Fruit fly (Drosophila melanogaster) whole organism, embryonic: ENCODE results near the gene Cdk7.

Experiments used
- Ada2b ChIP-seq: fragments of 200-800 bp; sonication (Bioruptor generic); IDR thresholded peaks from 2 replicates; pipeline ENCODE4 v1.3.6; 2022; ENCODE audit warnings: missing biosample characterization, missing genetic modification characterization
- Antp ChIP-seq: fragments of 200-800 bp; sonication (Bioruptor generic); optimal IDR thresholded peaks from 3 replicates; lab custom pipeline; 2016; ENCODE audit warnings: missing biosample characterization, missing genetic modification characterization
- Asciz ChIP-seq: fragments of 200-800 bp; sonication (Bioruptor generic); optimal IDR thresholded peaks from 2 replicates; lab custom pipeline; 2017; ENCODE audit warnings: missing biosample characterization, mild to moderate bottlenecking, missing genetic modification characterization, missing genetic modification reagents
- B-H2 ChIP-seq: fragments of 200-800 bp; sonication (Bioruptor generic); optimal IDR thresholded peaks from 2 replicates; lab custom pipeline; 2018; ENCODE audit warnings: missing biosample characterization, mild to moderate bottlenecking, missing genetic modification characterization
- Bgb ChIP-seq: fragments of 200-800 bp; sonication (Bioruptor generic); IDR thresholded peaks from 2 replicates; pipeline ENCODE4 v1.3.6; 2022; ENCODE audit warnings: missing biosample characterization, missing genetic modification characterization; ENCODE audit not compliant: partially characterized antibody
- CG10209 ChIP-seq: fragments of 200-800 bp; sonication (Bioruptor generic); optimal IDR thresholded peaks from 3 replicates; lab custom pipeline; 2017; ENCODE audit warnings: missing biosample characterization, mild to moderate bottlenecking, missing genetic modification characterization, missing genetic modification reagents
- CG11398 ChIP-seq: fragments of 200-800 bp; sonication (Bioruptor generic); optimal IDR thresholded peaks from 2 replicates; lab custom pipeline; 2016; ENCODE audit warnings: missing biosample characterization, missing genetic modification characterization
- CG11695 ChIP-seq: fragments of 200-800 bp; sonication (Bioruptor generic); IDR thresholded peaks from 3 replicates; pipeline ENCODE4 v1.3.6; 2022; ENCODE audit warnings: missing biosample characterization, missing genetic modification characterization
- CG12155 ChIP-seq: fragments of 200-800 bp; sonication (Bioruptor generic); optimal IDR thresholded peaks from 3 replicates; lab custom pipeline; 2016; ENCODE audit warnings: missing biosample characterization, missing genetic modification characterization
- CG12391 ChIP-seq: fragments of 200-800 bp; sonication (Bioruptor generic); optimal IDR thresholded peaks from 3 replicates; lab custom pipeline; 2018; ENCODE audit warnings: missing biosample characterization, mild to moderate bottlenecking, missing genetic modification characterization, moderate library complexity
- CG15269 ChIP-seq: fragments of 200-800 bp; sonication (Bioruptor generic); optimal IDR thresholded peaks from 2 replicates; lab custom pipeline; 2018; ENCODE audit warnings: missing biosample characterization, mild to moderate bottlenecking, missing genetic modification characterization, moderate library complexity
- CG1529 ChIP-seq: fragments of 200-800 bp; sonication (Bioruptor generic); optimal IDR thresholded peaks from 3 replicates; lab custom pipeline; 2018; ENCODE audit warnings: missing biosample characterization, missing genetic modification characterization
- CG15514 ChIP-seq: fragments of 200-800 bp; sonication (Bioruptor generic); optimal IDR thresholded peaks from 3 replicates; lab custom pipeline; 2017; ENCODE audit warnings: missing biosample characterization, missing genetic modification characterization, mild to moderate bottlenecking, moderate library complexity, missing genetic modification reagents
- CG15696 ChIP-seq: fragments of 200-800 bp; sonication (Bioruptor generic); optimal IDR thresholded peaks from 2 replicates; lab custom pipeline; 2019; ENCODE audit warnings: missing biosample characterization, mild to moderate bottlenecking, missing genetic modification characterization, moderate library complexity
- CG16815 ChIP-seq: fragments of 200-800 bp; sonication (Bioruptor generic); optimal IDR thresholded peaks from 3 replicates; lab custom pipeline; 2017; ENCODE audit warnings: missing biosample characterization, mild to moderate bottlenecking, missing genetic modification characterization
- CG18262 ChIP-seq: fragments of 200-800 bp; optimal IDR thresholded peaks from 3 replicates; lab custom pipeline; 2019; ENCODE audit warnings: missing biosample characterization, mild to moderate bottlenecking, missing genetic modification characterization, moderate library complexity
- CG2202 ChIP-seq: fragments of 200-800 bp; sonication (Bioruptor generic); optimal IDR thresholded peaks from 2 replicates; lab custom pipeline; 2018; ENCODE audit warnings: missing biosample characterization, mild to moderate bottlenecking, missing genetic modification characterization
- CG2875 ChIP-seq: fragments of 200-800 bp; sonication (Bioruptor generic); optimal IDR thresholded peaks from 2 replicates; lab custom pipeline; 2017; ENCODE audit warnings: missing biosample characterization, mild to moderate bottlenecking, missing genetic modification characterization, missing genetic modification reagents
- CG3065 ChIP-seq: fragments of 200-800 bp; sonication (Bioruptor generic); optimal IDR thresholded peaks from 2 replicates; lab custom pipeline; 2016; ENCODE audit warnings: missing biosample characterization, missing genetic modification characterization
- CG3847 ChIP-seq: fragments of 200-800 bp; sonication (Bioruptor generic); IDR thresholded peaks from 2 replicates; pipeline ENCODE4 v1.3.6; 2022; ENCODE audit warnings: missing biosample characterization, missing genetic modification characterization
- CG43689 ChIP-seq: fragments of 200-800 bp; sonication (Bioruptor generic); IDR thresholded peaks from 2 replicates; pipeline ENCODE4 v1.3.6; 2022; ENCODE audit warnings: missing biosample characterization, missing genetic modification characterization
- CG4404 ChIP-seq: fragments of 200-800 bp; sonication (Bioruptor generic); IDR thresholded peaks from 2 replicates; pipeline ENCODE4 v1.3.6; 2022; ENCODE audit warnings: missing biosample characterization, missing genetic modification characterization
- CG5245 ChIP-seq: fragments of 200-800 bp; sonication (Bioruptor generic); optimal IDR thresholded peaks from 3 replicates; lab custom pipeline; 2016; ENCODE audit warnings: missing biosample characterization, missing genetic modification characterization
- CG7839 ChIP-seq: fragments of 200-800 bp; sonication (Bioruptor generic); optimal IDR thresholded peaks from 3 replicates; lab custom pipeline; 2018; ENCODE audit warnings: missing biosample characterization, mild to moderate bottlenecking, missing genetic modification characterization, moderate library complexity
- CG8924 ChIP-seq: fragments of 200-800 bp; optimal IDR thresholded peaks from 3 replicates; lab custom pipeline; 2019; ENCODE audit warnings: missing biosample characterization, mild to moderate bottlenecking, missing genetic modification characterization, moderate library complexity
- CG9215 ChIP-seq: fragments of 200-800 bp; sonication (Bioruptor generic); IDR thresholded peaks from 2 replicates; pipeline ENCODE4 v1.3.6; 2022; ENCODE audit warnings: missing biosample characterization, missing genetic modification characterization
- D19A ChIP-seq: fragments of 200-800 bp; optimal IDR thresholded peaks from 3 replicates; lab custom pipeline; 2019; ENCODE audit warnings: missing biosample characterization, mild to moderate bottlenecking, missing genetic modification characterization, moderate library complexity
- Dref ChIP-seq: fragments of 200-800 bp; sonication (Bioruptor generic); IDR thresholded peaks from 2 replicates; pipeline ENCODE4 v1.3.6; 2022; ENCODE audit warnings: missing biosample characterization, missing genetic modification characterization
- Lhr ChIP-seq: fragments of 200-800 bp; sonication (Bioruptor generic); optimal IDR thresholded peaks from 3 replicates; lab custom pipeline; 2017; ENCODE audit warnings: mild to moderate bottlenecking, missing biosample characterization, missing genetic modification reagents, missing genetic modification characterization
- Oli ChIP-seq: fragments of 200-800 bp; sonication (Bioruptor generic); optimal IDR thresholded peaks from 2 replicates; lab custom pipeline; 2018; ENCODE audit warnings: missing biosample characterization, mild to moderate bottlenecking, missing genetic modification characterization, moderate library complexity
- Sox100B ChIP-seq: fragments of 200-800 bp; sonication (Bioruptor generic); optimal IDR thresholded peaks from 3 replicates; lab custom pipeline; 2018; ENCODE audit warnings: missing biosample characterization, mild to moderate bottlenecking, missing genetic modification characterization
- Trl ChIP-seq, 3 experiments: fragments of >200 bp in 2 of 3; fragments of 200-800 bp in 1 of 3; sonication (Bioruptor generic) in 1 of 3; optimal IDR thresholded peaks; 2 replicates in 1 of 3; 3 replicates in 2 of 3; lab custom pipeline; 2016 to 2017; ENCODE audit warnings: missing biosample characterization in 1 of 3, missing genetic modification characterization in 1 of 3
- cas ChIP-seq: fragments of 200-800 bp; sonication (Bioruptor generic); IDR thresholded peaks from 2 replicates; pipeline ENCODE4 v1.3.6; 2022; ENCODE audit warnings: missing biosample characterization, missing genetic modification characterization
- caup ChIP-seq: fragments of 200-800 bp; sonication (Bioruptor generic); optimal IDR thresholded peaks from 3 replicates; lab custom pipeline; 2017; ENCODE audit warnings: missing biosample characterization, mild to moderate bottlenecking, missing genetic modification characterization, moderate library complexity; ENCODE audit not compliant: severe bottlenecking
- crc ChIP-seq: fragments of 200-800 bp; sonication (Bioruptor generic); optimal IDR thresholded peaks from 2 replicates; lab custom pipeline; 2016; ENCODE audit warnings: missing biosample characterization, missing genetic modification characterization
- crol ChIP-seq: fragments of 200-800 bp; sonication (Bioruptor generic); IDR thresholded peaks from 2 replicates; pipeline ENCODE4 v1.3.6; 2022; ENCODE audit warnings: missing biosample characterization, missing genetic modification characterization
- eve ChIP-seq, 2 experiments: fragments of >200 bp; optimal IDR thresholded peaks; 2 replicates each; lab custom pipeline; 2017; ENCODE audit warnings: missing biosample characterization in 2 of 2, missing genetic modification characterization in 2 of 2
- fd3F ChIP-seq: fragments of 200-800 bp; sonication (Bioruptor generic); optimal IDR thresholded peaks from 2 replicates; lab custom pipeline; 2018; ENCODE audit warnings: missing biosample characterization, mild to moderate bottlenecking, missing genetic modification characterization, moderate library complexity
- fd96Cb ChIP-seq: fragments of 200-800 bp; sonication (Bioruptor generic); optimal IDR thresholded peaks from 2 replicates; lab custom pipeline; 2018; ENCODE audit warnings: missing biosample characterization, mild to moderate bottlenecking, missing genetic modification characterization, moderate library complexity
- gem ChIP-seq: fragments of 200-800 bp; sonication (Bioruptor generic); optimal IDR thresholded peaks from 2 replicates; lab custom pipeline; 2019; ENCODE audit warnings: missing biosample characterization, mild to moderate bottlenecking, missing genetic modification characterization, moderate library complexity
- hkb ChIP-seq, 2 experiments: fragments of 200-800 bp in 1 of 2; fragments of >200 bp in 1 of 2; sonication (Bioruptor generic) in 1 of 2; IDR thresholded peaks in 1 of 2; optimal IDR thresholded peaks in 1 of 2; 2 replicates each; pipeline versions ENCODE4 v1.3.6 to Lab custom; 2017 to 2022; ENCODE audit warnings: missing biosample characterization in 1 of 2, missing genetic modification characterization in 1 of 2
- lbe ChIP-seq: fragments of 200-800 bp; sonication (Bioruptor generic); optimal IDR thresholded peaks from 2 replicates; lab custom pipeline; 2016; ENCODE audit warnings: missing biosample characterization, mild to moderate bottlenecking, missing genetic modification characterization
- pnt ChIP-seq: fragments of 200-800 bp; sonication (Bioruptor generic); optimal IDR thresholded peaks from 3 replicates; lab custom pipeline; 2016; ENCODE audit warnings: missing biosample characterization, missing genetic modification characterization
- pzg ChIP-seq: fragments of 200-800 bp; sonication (Bioruptor generic); optimal IDR thresholded peaks from 3 replicates; lab custom pipeline; 2018; ENCODE audit warnings: missing biosample characterization, mild to moderate bottlenecking, missing genetic modification characterization, moderate library complexity
- sens ChIP-seq: fragments of 200-800 bp; sonication (Bioruptor generic); peaks from one replicate; lab custom pipeline; 2016; ENCODE audit warnings: missing biosample characterization, missing genetic modification characterization
- ttk ChIP-seq: fragments of 200-800 bp; sonication (Bioruptor generic); IDR thresholded peaks from 2 replicates; pipeline ENCODE4 v2.1.2; 2022; ENCODE audit warnings: missing biosample characterization, missing genetic modification characterization
- tx ChIP-seq: fragments of 200-800 bp; sonication (Bioruptor generic); optimal IDR thresholded peaks from 2 replicates; lab custom pipeline; 2016; ENCODE audit warnings: missing biosample characterization, missing genetic modification characterization
- z ChIP-seq: fragments of 200-800 bp; sonication (Bioruptor generic); IDR thresholded peaks from 3 replicates; pipeline ENCODE4 v1.3.6; 2022; ENCODE audit warnings: missing biosample characterization, missing genetic modification characterization
- zen ChIP-seq: fragments of 200-800 bp; sonication (Bioruptor generic); optimal IDR thresholded peaks from 3 replicates; lab custom pipeline; 2018; ENCODE audit warnings: missing biosample characterization, mild to moderate bottlenecking, missing genetic modification characterization, moderate library complexity
- zfh2 ChIP-seq: fragments of 200-800 bp; sonication (Bioruptor generic); optimal IDR thresholded peaks from 2 replicates; lab custom pipeline; 2016; ENCODE audit warnings: missing biosample characterization, missing genetic modification characterization

Gene Cdk7

dm6 chrX:5285835-5286234 lies 22.9 kb downstream of the Cdk7 start (continued):
- TF ChIP-seq Asciz (GFP tag; lab: Kevin White, UChicago) (peak; percentile 22), Sox100B (GFP tag; lab: Kevin White, UChicago) (peak; percentile 23), Dref (GFP tag; lab: Robert Waterston, UW) (no peak), CG3065 (GFP tag; lab: Kevin White, UChicago) (no peak), CG12155 (GFP tag; lab: Kevin White, UChicago) (peak; percentile 34), CG15514 (GFP tag; lab: Kevin White, UChicago) (peak; percentile 47), caup (GFP tag; lab: Kevin White, UChicago) (peak; percentile 59), CG10209 (peak; percentile 51), CG15269 (tag; lab: Kevin White, UChicago) (peak; percentile 51), cas (GFP tag; lab: Robert Waterston, UW) (no peak), z (GFP tag; lab: Robert Waterston, UW) (no peak), sens (GFP tag; lab: Kevin White, UChicago) (peak; percentile 80), CG15696 (tag; lab: Kevin White, UChicago) (peak; percentile 78), Antp (GFP tag; lab: Kevin White, UChicago) (no peak), Trl (optimal IDR thresholded peaks at IDR 0.05; lab: Kevin White, UChicago) (no peak), Trl (GFP tag; optimal IDR thresholded peaks at IDR 0.05; lab: Kevin White, UChicago) (peak; percentile 18), CG11695 (GFP tag; lab: Robert Waterston, UW) (no peak), CG18262 (tag; lab: Kevin White, UChicago) (peak; percentile 21), fd3F (GFP tag; lab: Kevin White, UChicago) (peak; percentile 17), tx (peak; percentile 9), crc (GFP tag; lab: Kevin White, UChicago) (no peak), zen (tag; lab: Kevin White, UChicago) (peak; percentile 84), D19A (tag; lab: Kevin White, UChicago) (peak; percentile 69), pzg (GFP tag; lab: Kevin White, UChicago) (no peak), CG16815 (GFP tag; lab: Kevin White, UChicago) (no peak), CG8924 (peak; percentile 36), Oli (tag; lab: Kevin White, UChicago) (peak; percentile 10), CG3847 (GFP tag; lab: Robert Waterston, UW) (peak; percentile 52; the same call in 1 of the 2 replicates), ttk (peak; percentile 34; the same call in 1 of the 2 replicates), Bgb (GFP tag; lab: Robert Waterston, UW) (no peak), CG1529 (no peak), zfh2 (GFP tag; lab: Kevin White, UChicago) (peak; percentile 13), fd96Cb (peak; percentile 64), CG43689 (GFP tag; lab: Robert Waterston, UW) (no peak), CG4404 (GFP tag; lab: Robert Waterston, UW) (peak; percentile 35; the same call in 1 of the 2 replicates), pnt (GFP tag; lab: Kevin White, UChicago) (peak; percentile 13), eve (GFP tag; optimal IDR thresholded peaks at IDR 0.05; lab: Kevin White, UChicago) (peak in 1 of 2 experiments; percentile 46), hkb (optimal IDR thresholded peaks at IDR 0.05; lab: Kevin White, UChicago) (no peak), hkb (GFP tag; IDR thresholded peaks at IDR 0.05; lab: Robert Waterston, UW) (peak; percentile 72; the same call in 1 of the 2 replicates), crol (GFP tag; lab: Robert Waterston, UW) (no peak), CG5245 (GFP tag; lab: Kevin White, UChicago) (peak; percentile 22), CG2202 (tag; lab: Kevin White, UChicago) (no peak), Ada2b (peak; percentile 70), CG2875 (GFP tag; lab: Kevin White, UChicago) (no peak), CG7839 (peak; percentile 60), Lhr (GFP tag; lab: Kevin White, UChicago) (no peak), CG9215 (GFP tag; lab: Robert Waterston, UW) (0 out of 2 replicates have a peak, but pooled peaks have one; percentile 7), CG12391 (tag; lab: Kevin White, UChicago) (peak; percentile 29), CG11398 (GFP tag; lab: Kevin White, UChicago) (peak; percentile 43), gem (tag; lab: Kevin White, UChicago) (peak; percentile 62), B-H2 (GFP tag; lab: Kevin White, UChicago) (peak; percentile 2), lbe (no peak)
